Fruit fly (Drosophila melanogaster) whole organism, embryonic: ENCODE results near the gene pHCl-1.

Source experiments
- Abd-B ChIP-seq: fragments of 200-800 bp; sonication (Bioruptor generic); optimal IDR thresholded peaks from 2 replicates; lab custom pipeline; 2018; ENCODE audit warnings: missing biosample characterization, mild to moderate bottlenecking, missing genetic modification characterization, moderate library complexity
- Awh ChIP-seq: fragments of 200-800 bp; sonication (Bioruptor generic); IDR thresholded peaks from 2 replicates; pipeline ENCODE4, ENCODE4 v1.3.6; 2022; ENCODE audit warnings: missing biosample characterization, missing genetic modification characterization
- BEAF-32 ChIP-seq: fragments of 200-800 bp; sonication (Bioruptor generic); optimal IDR thresholded peaks from 3 replicates; lab custom pipeline; 2017; ENCODE audit warnings: missing biosample characterization, missing genetic modification characterization, mild to moderate bottlenecking, moderate library complexity, missing genetic modification reagents
- CG12219 ChIP-seq: fragments of 200-800 bp; sonication (Bioruptor generic); optimal IDR thresholded peaks from 3 replicates; lab custom pipeline; 2018; ENCODE audit warnings: missing biosample characterization, mild to moderate bottlenecking, missing genetic modification characterization
- CG12391 ChIP-seq: fragments of 200-800 bp; sonication (Bioruptor generic); optimal IDR thresholded peaks from 3 replicates; lab custom pipeline; 2018; ENCODE audit warnings: missing biosample characterization, mild to moderate bottlenecking, missing genetic modification characterization, moderate library complexity
- CG13775 ChIP-seq: fragments of 200-800 bp; sonication (Bioruptor generic); optimal IDR thresholded peaks from 3 replicates; lab custom pipeline; 2017; ENCODE audit warnings: missing biosample characterization, mild to moderate bottlenecking, missing genetic modification characterization
- CG13894 ChIP-seq: fragments of 200-800 bp; sonication (Bioruptor generic); optimal IDR thresholded peaks from 3 replicates; lab custom pipeline; 2018; ENCODE audit warnings: missing biosample characterization, mild to moderate bottlenecking, missing genetic modification characterization, moderate library complexity
- CG17328 ChIP-seq: fragments of 200-800 bp; sonication (Bioruptor generic); IDR thresholded peaks from 2 replicates; pipeline ENCODE4 v1.3.6; 2022; ENCODE audit warnings: missing biosample characterization, missing genetic modification characterization
- CG17612 ChIP-seq: fragments of 200-800 bp; sonication (Bioruptor generic); IDR thresholded peaks from 2 replicates; pipeline ENCODE4 v1.3.6; 2022; ENCODE audit warnings: missing biosample characterization, missing genetic modification characterization
- CG18011 ChIP-seq: fragments of 200-800 bp; sonication (Bioruptor generic); optimal IDR thresholded peaks from 2 replicates; lab custom pipeline; 2017; ENCODE audit warnings: missing biosample characterization, missing genetic modification characterization, mild to moderate bottlenecking, moderate library complexity, missing genotype
- CG2199 ChIP-seq: fragments of 200-800 bp; sonication (Bioruptor generic); IDR thresholded peaks from 3 replicates; pipeline ENCODE4 v1.3.6; 2022; ENCODE audit warnings: missing biosample characterization, missing genetic modification characterization
- CG2202 ChIP-seq: fragments of 200-800 bp; sonication (Bioruptor generic); optimal IDR thresholded peaks from 2 replicates; lab custom pipeline; 2018; ENCODE audit warnings: missing biosample characterization, mild to moderate bottlenecking, missing genetic modification characterization
- CG31365 ChIP-seq: fragments of 200-800 bp; sonication (Bioruptor generic); optimal IDR thresholded peaks from 2 replicates; lab custom pipeline; 2018; ENCODE audit warnings: missing biosample characterization, mild to moderate bottlenecking, missing genetic modification characterization
- CG4820 ChIP-seq: fragments of 200-800 bp; sonication (Bioruptor generic); optimal IDR thresholded peaks from 3 replicates; lab custom pipeline; 2016; ENCODE audit warnings: missing biosample characterization, missing genetic modification characterization
- CG4854 ChIP-seq: fragments of 200-800 bp; sonication (Bioruptor generic); optimal IDR thresholded peaks from 2 replicates; lab custom pipeline; 2016; ENCODE audit warnings: missing biosample characterization, missing genetic modification characterization, inconsistent platforms
- CG5180 ChIP-seq: fragments of 200-800 bp; sonication (Bioruptor generic); optimal IDR thresholded peaks from 3 replicates; lab custom pipeline; 2017; ENCODE audit warnings: missing biosample characterization, missing genetic modification characterization, mild to moderate bottlenecking, moderate library complexity, missing genetic modification reagents
- CG5245 ChIP-seq: fragments of 200-800 bp; sonication (Bioruptor generic); optimal IDR thresholded peaks from 3 replicates; lab custom pipeline; 2016; ENCODE audit warnings: missing biosample characterization, missing genetic modification characterization
- CG7372 ChIP-seq: fragments of 200-800 bp; sonication (Bioruptor generic); IDR thresholded peaks from 2 replicates; pipeline ENCODE4 v1.3.6; 2022; ENCODE audit warnings: missing biosample characterization, missing genetic modification characterization
- CG7987 ChIP-seq: fragments of 200-800 bp; sonication (Bioruptor generic); optimal IDR thresholded peaks from 2 replicates; lab custom pipeline; 2018; ENCODE audit warnings: missing biosample characterization, mild to moderate bottlenecking, missing genetic modification characterization, moderate library complexity
- CG9817 ChIP-seq: fragments of 200-800 bp; sonication (Bioruptor generic); optimal IDR thresholded peaks from 2 replicates; lab custom pipeline; 2018; ENCODE audit warnings: missing biosample characterization, mild to moderate bottlenecking, missing genetic modification characterization, moderate library complexity
- CHES-1-like ChIP-seq: fragments of 200-800 bp; sonication (Bioruptor generic); optimal IDR thresholded peaks from 2 replicates; lab custom pipeline; 2016; ENCODE audit warnings: missing biosample characterization, missing genetic modification characterization
- Chrac-16 ChIP-seq: fragments of 200-800 bp; sonication (Bioruptor generic); optimal IDR thresholded peaks from 3 replicates; lab custom pipeline; 2016; ENCODE audit warnings: missing biosample characterization, missing genetic modification characterization
- Dip3 ChIP-seq: fragments of 200-800 bp; sonication (Bioruptor generic); optimal IDR thresholded peaks from 3 replicates; lab custom pipeline; 2016; ENCODE audit warnings: missing biosample characterization, missing genetic modification characterization
- Dp ChIP-seq: fragments of 200-800 bp; sonication (Bioruptor generic); optimal IDR thresholded peaks from 2 replicates; lab custom pipeline; 2018; ENCODE audit warnings: missing biosample characterization, mild to moderate bottlenecking, missing genetic modification characterization, moderate library complexity
- Fer1 ChIP-seq: fragments of 200-800 bp; sonication (Bioruptor generic); optimal IDR thresholded peaks from 2 replicates; lab custom pipeline; 2017; ENCODE audit warnings: missing biosample characterization, mild to moderate bottlenecking, missing genetic modification characterization
- Fer3 ChIP-seq: fragments of 200-800 bp; sonication (Bioruptor generic); optimal IDR thresholded peaks from 2 replicates; lab custom pipeline; 2018; ENCODE audit warnings: missing biosample characterization, mild to moderate bottlenecking, missing genetic modification characterization, moderate library complexity
- Hand ChIP-seq: fragments of 200-800 bp; sonication (Bioruptor generic); optimal IDR thresholded peaks from 2 replicates; lab custom pipeline; 2017; ENCODE audit warnings: mild to moderate bottlenecking, missing biosample characterization, missing genetic modification reagents, missing genetic modification characterization
- Hsf ChIP-seq: fragments of 200-800 bp; sonication (Bioruptor generic); optimal IDR thresholded peaks from 3 replicates; lab custom pipeline; 2016; ENCODE audit warnings: missing biosample characterization, missing genetic modification characterization
- Lhr ChIP-seq: fragments of 200-800 bp; sonication (Bioruptor generic); optimal IDR thresholded peaks from 3 replicates; lab custom pipeline; 2017; ENCODE audit warnings: mild to moderate bottlenecking, missing biosample characterization, missing genetic modification reagents, missing genetic modification characterization
- Usf ChIP-seq: fragments of 200-800 bp; sonication (Bioruptor generic); optimal IDR thresholded peaks from 2 replicates; lab custom pipeline; 2017; ENCODE audit warnings: missing genotype, missing biosample characterization, missing genetic modification characterization
- al ChIP-seq: fragments of 200-800 bp; sonication (Bioruptor generic); IDR thresholded peaks from 2 replicates; pipeline ENCODE4 v1.3.6; 2022; ENCODE audit warnings: missing biosample characterization, missing genetic modification characterization
- ara ChIP-seq: fragments of 200-800 bp; sonication (Bioruptor generic); IDR thresholded peaks from 2 replicates; pipeline ENCODE4 v1.3.6; 2022; ENCODE audit warnings: missing biosample characterization, missing genetic modification characterization
- chn ChIP-seq: fragments of 200-800 bp; sonication (Bioruptor generic); optimal IDR thresholded peaks from 2 replicates; lab custom pipeline; 2016; ENCODE audit warnings: missing biosample characterization, missing genetic modification characterization
- crol ChIP-seq: fragments of 200-800 bp; sonication (Bioruptor generic); IDR thresholded peaks from 2 replicates; pipeline ENCODE4 v1.3.6; 2022; ENCODE audit warnings: missing biosample characterization, missing genetic modification characterization
- dm ChIP-seq: fragments of 200-800 bp; sonication (Bioruptor generic); optimal IDR thresholded peaks from 3 replicates; lab custom pipeline; 2016; ENCODE audit warnings: missing biosample characterization, missing genetic modification characterization
- eyg ChIP-seq: fragments of 200-800 bp; sonication (Bioruptor generic); optimal IDR thresholded peaks from 3 replicates; lab custom pipeline; 2016; ENCODE audit warnings: missing biosample characterization, missing genetic modification characterization
- grau ChIP-seq: fragments of 200-800 bp; optimal IDR thresholded peaks from 3 replicates; lab custom pipeline; 2019; ENCODE audit warnings: missing biosample characterization, mild to moderate bottlenecking, missing genetic modification characterization, moderate library complexity
- nau ChIP-seq: fragments of 200-800 bp; sonication (Bioruptor generic); optimal IDR thresholded peaks from 3 replicates; lab custom pipeline; 2017; ENCODE audit warnings: missing biosample characterization, mild to moderate bottlenecking, missing genetic modification characterization, missing genetic modification reagents
- p53 ChIP-seq: fragments of 200-800 bp; sonication (Bioruptor generic); optimal IDR thresholded peaks from 2 replicates; lab custom pipeline; 2016; ENCODE audit warnings: missing biosample characterization, missing genetic modification characterization
- pho ChIP-seq: fragments of 200-800 bp; sonication (Bioruptor generic); optimal IDR thresholded peaks from 2 replicates; lab custom pipeline; 2016; ENCODE audit warnings: missing biosample characterization, missing genetic modification characterization
- pros ChIP-seq: fragments of 200-800 bp; sonication (Bioruptor generic); optimal IDR thresholded peaks from 3 replicates; lab custom pipeline; 2019; ENCODE audit warnings: missing biosample characterization, mild to moderate bottlenecking, missing genetic modification characterization, moderate library complexity
- ranshi ChIP-seq: fragments of 200-800 bp; sonication (Bioruptor generic); IDR thresholded peaks from 2 replicates; pipeline ENCODE4 v1.3.6; 2022; ENCODE audit warnings: missing biosample characterization, missing genetic modification characterization
- repo ChIP-seq: fragments of 200-800 bp; sonication (Bioruptor generic); optimal IDR thresholded peaks from 2 replicates; lab custom pipeline; 2016; ENCODE audit warnings: missing biosample characterization, missing genetic modification characterization
- sob ChIP-seq: fragments of 200-800 bp; sonication (Bioruptor generic); IDR thresholded peaks from 2 replicates; pipeline ENCODE4 v1.3.6; 2022; ENCODE audit warnings: missing biosample characterization, missing genetic modification characterization
- tap ChIP-seq: fragments of 200-800 bp; optimal IDR thresholded peaks from 3 replicates; lab custom pipeline; 2019; ENCODE audit warnings: missing biosample characterization, mild to moderate bottlenecking, missing genetic modification characterization, moderate library complexity
- trem ChIP-seq: fragments of 200-800 bp; optimal IDR thresholded peaks from 3 replicates; lab custom pipeline; 2019; ENCODE audit warnings: missing biosample characterization, mild to moderate bottlenecking, missing genetic modification characterization, moderate library complexity
- tup ChIP-seq: fragments of 200-800 bp; sonication (Bioruptor generic); optimal IDR thresholded peaks from 2 replicates; lab custom pipeline; 2016; ENCODE audit warnings: missing biosample characterization, mild to moderate bottlenecking, missing genetic modification characterization, moderate library complexity
- zen ChIP-seq: fragments of 200-800 bp; sonication (Bioruptor generic); optimal IDR thresholded peaks from 3 replicates; lab custom pipeline; 2018; ENCODE audit warnings: missing biosample characterization, mild to moderate bottlenecking, missing genetic modification characterization, moderate library complexity
- zfh2 ChIP-seq: fragments of 200-800 bp; sonication (Bioruptor generic); optimal IDR thresholded peaks from 2 replicates; lab custom pipeline; 2016; ENCODE audit warnings: missing biosample characterization, missing genetic modification characterization

The pHCl-1 gene

dm6 chr3L:15826985-15827635, 71.7 kb downstream of the pHCl-1 start (continued):
- TF ChIP-seq chn (GFP tag; lab: Kevin White, UChicago) (peak; percentile 38), pho (GFP tag; lab: Kevin White, UChicago) (peak; percentile 40), CG2199 (GFP tag; lab: Robert Waterston, UW) (peak; percentile 40; the same call in 1 of the 3 replicates), Abd-B (GFP tag; lab: Kevin White, UChicago) (peak; percentile 58), Fer3 (tag; lab: Kevin White, UChicago) (peak; percentile 83), sob (GFP tag; lab: Robert Waterston, UW) (0 out of 2 replicates have a peak, but pooled peaks have one; percentile 27), al (GFP tag; lab: Robert Waterston, UW) (peak; percentile 43; the same call in 1 of the 2 replicates), CG4820 (peak; percentile 65), CG2202 (tag; lab: Kevin White, UChicago) (no peak), p53 (GFP tag; lab: Kevin White, UChicago) (peak; percentile 3), ranshi (0 out of 2 replicates have a peak, but pooled peaks have one; percentile 50), zfh2 (GFP tag; lab: Kevin White, UChicago) (peak; percentile 69), CG7372 (peak; percentile 39), CG18011 (peak; percentile 60), repo (peak; percentile 35), CG13894 (tag; lab: Kevin White, UChicago) (peak; percentile 72), Dip3 (GFP tag; lab: Kevin White, UChicago) (peak; percentile 34), Usf (GFP tag; lab: Kevin White, UChicago) (peak; percentile 61), zen (tag; lab: Kevin White, UChicago) (peak; percentile 31), Dp (GFP tag; lab: Kevin White, UChicago) (no peak), tup (GFP tag; lab: Kevin White, UChicago) (no peak), CG4854 (GFP tag; lab: Kevin White, UChicago) (no peak), eyg (peak; percentile 1), dm (GFP tag; lab: Kevin White, UChicago) (peak; percentile 43), CG13775 (peak; percentile 84), grau (tag; lab: Kevin White, UChicago) (peak; percentile 88), crol (GFP tag; lab: Robert Waterston, UW) (no peak), Hsf (GFP tag; lab: Kevin White, UChicago) (peak; percentile 40), CG17328 (peak; percentile 28; the same call in 1 of the 2 replicates), CHES-1-like (peak; percentile 42), CG12219 (GFP tag; lab: Kevin White, UChicago) (peak; percentile 60), CG12391 (peak; percentile 86), tap (peak; percentile 69), CG31365 (tag; lab: Kevin White, UChicago) (peak; percentile 50), CG17612 (GFP tag; lab: Robert Waterston, UW) (peak; percentile 54), Lhr (GFP tag; lab: Kevin White, UChicago) (no peak), Hand (GFP tag; lab: Kevin White, UChicago) (peak; percentile 90), CG9817 (peak; percentile 78), CG5180 (GFP tag; lab: Kevin White, UChicago) (peak; percentile 81), BEAF-32 (GFP tag; lab: Kevin White, UChicago) (no peak), CG5245 (GFP tag; lab: Kevin White, UChicago) (peak; percentile 35), CG7987 (GFP tag; lab: Kevin White, UChicago) (no peak), pros (peak; percentile 34), trem (tag; lab: Kevin White, UChicago) (peak; percentile 11), nau (GFP tag; lab: Kevin White, UChicago) (peak; percentile 62), Awh (GFP tag; lab: Robert Waterston, UW) (0 out of 2 replicates have a peak, but pooled peaks have one; percentile 14), Fer1 (GFP tag; lab: Kevin White, UChicago) (peak; percentile 93), Chrac-16 (GFP tag; lab: Kevin White, UChicago) (peak; percentile 45), ara (GFP tag; lab: Robert Waterston, UW) (no peak)
